Worm (Caenorhabditis elegans) whole organism, dauer: ENCODE results near the gene ZK938.10.
"Not testable (repeated sequence)": the region's sequence is repeated elsewhere in the genome, so short reads cannot be mapped to it uniquely, and the experiment has no call there.

ENCODE experiments used
- unc-62 ChIP-seq: sonication (generic microtip); optimal IDR thresholded peaks from 2 replicates; lab custom pipeline; 2017; ENCODE audit warnings: missing biosample characterization, missing genetic modification reagents, missing genetic modification characterization

ZK938.10 gene

DNA sequence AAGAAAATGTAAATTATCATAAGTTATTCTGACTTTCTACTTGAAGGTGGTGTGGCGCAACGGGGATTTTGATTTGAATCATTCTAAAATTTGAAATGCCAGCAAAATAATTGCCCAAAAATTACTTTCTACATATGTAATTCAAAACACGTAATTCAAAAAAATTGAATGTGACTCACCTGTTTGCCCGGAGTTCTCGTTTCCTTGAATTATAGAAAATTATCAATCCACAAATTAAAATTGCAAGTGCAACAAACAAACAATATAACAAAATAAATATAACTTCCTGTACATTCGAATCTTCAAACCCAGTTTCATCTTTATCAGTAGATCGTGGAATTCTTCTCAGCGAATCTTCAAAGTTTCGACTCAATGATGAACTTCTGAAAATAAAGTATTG is 17.4 kb upstream of the ZK938.10 start:
- TF ChIP-seq unc-62 (GFP tag; lab: Kevin White, UChicago) = no peak

DNA sequence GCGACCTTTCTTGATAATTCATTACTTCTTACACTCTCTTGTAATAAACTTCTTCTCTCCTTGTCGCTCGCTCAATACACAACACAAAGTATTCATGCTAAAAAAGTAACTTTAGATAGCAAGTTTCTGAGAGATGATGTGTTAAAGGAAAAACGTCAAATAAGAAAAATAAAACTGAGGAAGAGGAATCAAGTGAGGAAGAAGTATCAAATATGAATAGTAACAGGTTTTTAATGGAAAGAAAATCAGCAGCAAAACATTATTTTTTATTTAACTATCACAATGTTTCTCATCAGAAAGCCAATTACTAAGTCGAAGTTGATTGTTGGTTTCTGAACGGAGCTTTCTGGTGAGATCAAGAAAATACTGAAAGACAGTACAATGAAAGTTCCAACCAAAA is 15.5 kb upstream of the ZK938.10 start, which contains the start of gene chil-1:
Gene chil-1, minus strand, starts transcription at position 101 of the 400 bp plus-strand sequence.
- not testable (repeated sequence) for TF ChIP-seq unc-62 (GFP tag; lab: Kevin White, UChicago)

DNA sequence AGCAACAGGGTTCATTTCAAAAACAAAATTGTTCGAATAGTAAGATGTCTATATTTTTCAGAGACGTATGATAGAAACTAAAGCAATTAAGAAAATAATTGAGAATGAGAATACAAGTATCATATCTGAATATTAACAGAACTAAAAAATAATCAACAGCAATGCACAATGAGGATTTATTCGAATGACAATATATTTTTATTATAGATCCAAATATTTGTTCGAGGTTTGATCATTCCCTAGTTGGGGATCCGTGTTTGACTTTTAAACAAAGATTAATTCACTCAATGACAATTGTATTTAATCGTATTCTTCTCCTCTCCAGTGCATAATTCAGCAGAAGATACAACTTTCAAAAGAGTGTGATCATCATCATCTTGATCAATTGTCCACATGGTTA is 11.3 kb upstream of the ZK938.10 start, which contains the start of gene C08H9.18:
Gene C08H9.18, minus strand, starts transcription at position 101 of the 400 bp plus-strand sequence.
- TF ChIP-seq unc-62 (GFP tag; lab: Kevin White, UChicago) = no peak

- no peak for TF ChIP-seq unc-62 (GFP tag; lab: Kevin White, UChicago)
These were observed 10.5 kb upstream of the ZK938.10 start, which contains the start of gene chil-3 for ce11 chrII:9861394-9861793. TSS of gene chil-3 (minus strand) at chrII:9861494.

DNA sequence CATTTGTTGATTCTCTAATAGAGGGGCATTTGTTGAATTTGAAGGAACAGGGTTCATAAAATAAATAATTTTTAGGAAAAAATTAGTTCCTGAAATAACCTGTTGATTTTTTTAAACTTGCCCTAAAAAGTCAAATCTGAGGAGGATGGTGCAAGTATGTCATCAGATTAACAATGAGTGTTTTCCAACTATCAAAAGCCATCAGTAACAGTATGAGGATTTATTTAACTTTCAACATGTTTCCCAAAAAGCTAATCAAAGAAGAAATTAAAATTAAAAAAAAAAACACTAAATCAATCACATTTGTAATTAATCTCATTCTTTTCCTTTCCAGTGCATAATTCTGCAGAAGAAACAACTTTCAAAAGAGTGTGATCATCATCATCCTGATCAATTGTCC is 8.7 kb upstream of the ZK938.10 start, which contains the start of gene chil-5:
Gene chil-5, minus strand, starts transcription at position 101 of the 400 bp plus-strand sequence.
- TF ChIP-seq unc-62 (GFP tag; lab: Kevin White, UChicago) = no peak

ce11 chrII:9857791-9858190 is 6.9 kb upstream of the ZK938.10 start, which contains the start of gene chil-6:
TSS of gene chil-6 (minus strand) at chrII:9857891.
- TF ChIP-seq unc-62 (GFP tag; lab: Kevin White, UChicago) = no peak

ce11 chrII:9855620-9856019 is 4.8 kb upstream of the ZK938.10 start, which contains the start of gene chil-4:
TSS of gene chil-4 (minus strand) at chrII:9855720.
- no peak for TF ChIP-seq unc-62 (GFP tag; lab: Kevin White, UChicago)

ce11 chrII:9849497-9849896 is 1.3 kb downstream of the ZK938.10 start, which contains the start of gene old-2:
TSS of gene old-2 (minus strand) at chrII:9849597.
- TF ChIP-seq unc-62 (GFP tag; lab: Kevin White, UChicago) = no peak

DNA sequence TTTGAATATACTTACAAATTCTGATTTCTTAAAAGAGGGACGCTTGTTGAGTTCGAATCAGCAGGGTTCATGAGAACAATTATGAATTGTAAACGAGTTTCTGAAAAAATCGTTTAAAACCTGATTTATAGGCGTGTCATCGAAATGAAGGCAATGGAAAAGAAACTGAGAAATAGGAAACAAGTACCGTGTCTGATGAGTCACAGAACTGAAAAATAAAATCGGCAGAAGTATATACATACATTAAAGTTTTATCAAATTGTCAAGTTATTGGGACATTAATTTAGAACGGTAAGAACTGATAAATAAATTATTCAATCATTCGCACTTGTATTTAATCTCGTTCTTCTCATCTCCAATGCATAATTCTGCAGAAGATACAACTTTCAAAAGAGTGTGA is 5.6 kb downstream of the ZK938.10 start, which contains the start of gene chil-9:
Gene chil-9, minus strand, starts transcription at position 101 of the 400 bp plus-strand sequence.
- no peak for TF ChIP-seq unc-62 (GFP tag; lab: Kevin White, UChicago)

DNA sequence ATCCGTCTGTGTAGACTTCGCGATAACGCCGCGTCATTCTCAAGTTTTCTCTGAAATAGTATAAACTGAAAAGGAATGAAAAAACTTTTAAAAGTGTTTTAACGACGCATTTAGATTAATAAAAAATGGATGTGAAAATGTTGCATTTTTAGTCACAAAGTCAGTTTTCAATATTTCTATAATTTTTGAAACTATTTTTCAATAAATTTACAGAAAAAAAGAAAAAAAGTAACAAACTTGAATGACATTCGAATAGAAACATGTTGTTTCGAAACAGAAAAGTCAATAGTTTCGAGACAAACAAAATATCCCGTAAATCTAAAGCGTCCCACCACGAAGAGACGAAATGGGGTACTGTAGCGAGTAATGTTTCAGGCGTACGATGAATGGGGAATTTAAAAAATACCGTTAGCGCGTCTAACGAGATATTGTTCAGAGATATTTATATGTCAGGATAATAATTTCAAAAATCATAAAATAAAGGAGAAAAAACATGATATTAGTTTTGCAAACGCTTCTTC is 8.8 kb downstream of the ZK938.10 start, which contains the start of gene rnh-1.2:
Gene rnh-1.2, minus strand, starts transcription at position 51 of the 521 bp plus-strand sequence.
- no peak for TF ChIP-seq unc-62 (GFP tag; lab: Kevin White, UChicago)

DNA sequence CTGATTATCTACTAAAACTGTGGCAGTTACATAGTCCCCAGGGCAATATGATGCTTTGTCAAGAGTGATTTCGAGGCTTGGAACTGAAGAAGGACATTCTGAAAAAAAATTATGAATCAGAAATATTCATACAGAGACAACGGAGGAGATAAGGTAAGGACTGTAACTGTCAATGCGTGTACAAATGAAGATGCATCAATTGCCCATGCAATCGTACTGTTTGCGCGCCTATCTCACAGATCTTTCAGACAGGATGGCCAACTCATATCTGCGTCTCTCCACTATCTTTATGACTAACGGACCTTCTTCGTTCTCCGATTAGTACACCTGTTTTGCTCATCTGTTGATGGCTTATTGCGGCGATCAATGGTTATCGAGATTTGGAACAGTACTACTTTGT is 10.5 kb downstream of the ZK938.10 start, which contains the start of gene ZK938.11:
Gene ZK938.11, minus strand, starts transcription at position 101 of the 400 bp plus-strand sequence.
- TF ChIP-seq unc-62 (GFP tag; lab: Kevin White, UChicago) = no peak

DNA sequence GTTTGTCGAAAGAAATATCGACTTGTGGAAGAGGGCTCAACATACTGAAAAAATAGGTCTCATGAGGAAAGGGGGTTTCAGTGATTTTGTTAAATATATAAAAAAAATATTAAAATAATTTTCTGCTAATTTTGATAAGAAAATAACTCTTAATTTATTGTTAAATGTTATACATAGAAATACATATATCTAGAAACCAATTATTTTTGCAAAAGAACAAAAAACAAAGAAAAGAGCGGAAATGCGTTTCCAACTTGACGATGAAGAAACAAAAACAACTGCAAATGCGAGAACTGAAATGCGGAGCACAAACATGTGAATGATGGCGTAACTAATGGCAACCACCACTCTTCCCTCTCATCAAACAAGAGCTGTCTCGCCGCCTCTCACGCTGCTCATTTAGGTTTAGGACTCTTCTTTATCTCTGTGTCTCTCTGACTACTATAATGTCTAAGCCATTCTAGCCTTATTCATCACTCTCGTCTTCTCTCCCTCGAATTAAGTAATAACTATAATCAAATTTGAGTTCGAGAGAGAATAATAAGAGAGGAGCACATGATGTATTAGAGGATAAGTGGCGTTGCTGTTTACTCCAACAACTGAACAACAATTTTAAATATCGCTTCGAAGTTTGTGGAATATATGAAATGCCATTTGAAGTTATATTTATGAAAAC is 12.4 kb downstream of the ZK938.10 start, which contains the start of gene arrd-4:
Gene arrd-4, minus strand, starts transcription at position 51 of the 676 bp plus-strand sequence.
- TF ChIP-seq unc-62 (GFP tag; lab: Kevin White, UChicago) = no peak

- TF ChIP-seq unc-62 (GFP tag; lab: Kevin White, UChicago) = no peak
These were observed 14.9 kb downstream of the ZK938.10 start for ce11 chrII:9835958-9836357.

DNA sequence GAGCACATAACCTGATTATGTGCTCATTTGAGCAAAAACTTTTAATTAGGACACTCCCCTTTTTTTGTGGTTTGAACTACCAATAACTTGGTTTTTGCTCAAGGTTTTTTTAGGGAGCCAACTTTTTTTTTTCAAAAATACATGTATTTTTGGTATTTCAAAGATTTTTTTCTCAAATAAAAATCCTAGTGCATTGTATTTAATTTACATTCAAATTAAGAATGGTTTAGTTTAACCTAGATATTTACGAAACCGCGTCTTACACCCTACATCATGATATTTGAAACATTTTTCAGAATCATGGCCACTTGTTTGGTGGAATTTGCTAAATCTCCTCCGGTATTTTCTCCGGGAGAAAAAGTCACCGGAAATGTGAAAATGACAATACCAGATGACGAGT is 15.9 kb downstream of the ZK938.10 start, which contains the start of gene arrd-5:
Gene arrd-5, plus strand, starts transcription at position 301 of the 400 bp plus-strand sequence.
- TF ChIP-seq unc-62 (GFP tag; lab: Kevin White, UChicago) = no peak

- no peak for TF ChIP-seq unc-62 (GFP tag; lab: Kevin White, UChicago)
These were observed 17.0 kb downstream of the ZK938.10 start, which contains the start of gene ZK938.3 for ce11 chrII:9833855-9834254. TSS of gene ZK938.3 (minus strand) at chrII:9833955.

ce11 chrII:9831033-9831432 is 19.8 kb downstream of the ZK938.10 start, which contains the start of gene ZK938.12:
TSS of gene ZK938.12 (plus strand) at chrII:9831333.
- no peak for TF ChIP-seq unc-62 (GFP tag; lab: Kevin White, UChicago)
